Worm (Caenorhabditis elegans): ENCODE data around the gene gldi-10.

DNA sequence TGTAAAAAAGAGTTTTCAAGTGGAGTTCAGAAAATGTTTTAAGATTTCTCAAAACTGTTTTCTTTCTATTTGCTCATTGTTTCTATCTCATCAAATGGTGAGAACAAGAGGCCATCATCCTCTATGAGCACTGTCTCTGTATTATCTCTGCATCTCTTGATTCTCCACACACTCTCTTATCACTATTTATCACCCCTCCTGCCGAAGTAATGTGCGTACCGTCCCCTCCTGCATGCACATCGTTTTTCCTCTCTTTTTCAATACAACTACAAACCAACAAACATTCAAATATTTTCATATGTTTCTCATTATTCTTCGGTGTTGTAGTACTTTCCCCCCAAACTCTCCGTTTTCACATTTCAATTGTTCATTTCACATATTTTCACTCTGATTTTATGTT is 17.4 kb downstream of the gldi-10 start:
- TF ChIP-seq mls-2 (tag; optimal IDR thresholded peaks at IDR 0.05) = no peak
- TF ChIP-seq mep-1 (tag; optimal IDR thresholded peaks at IDR 0.05) = no peak
- TF ChIP-seq nhr-237 (tag; optimal IDR thresholded peaks at IDR 0.05) = no peak
- no peak for TF ChIP-seq zip-8 (tag; optimal IDR thresholded peaks at IDR 0.05)
- no peak for TF ChIP-seq ceh-39 (tag; optimal IDR thresholded peaks at IDR 0.05)
- no peak for TF ChIP-seq unc-62 (GFP tag; optimal IDR thresholded peaks at IDR 0.05)
- no peak for TF ChIP-seq elt-1 (tag; optimal IDR thresholded peaks at IDR 0.05; ENCODE audit: borderline replicate concordance, insufficient read depth)
